Worm (Caenorhabditis elegans) whole organism, midembryonic: ENCODE results near the gene elt-1.

Experiments used
- T22C8.4 ChIP-seq: fragments of 200-800 bp; sonication (Bioruptor generic); IDR thresholded peaks from 2 replicates; pipeline ENCODE4 v1.3.6; 2022; ENCODE audit warnings: missing genetic modification characterization, missing compliant biosample characterization
- cog-1 ChIP-seq: sonication (generic microtip); optimal IDR thresholded peaks from 2 replicates; lab custom pipeline; 2016; ENCODE audit warnings: missing genetic modification characterization, missing compliant biosample characterization
- flt-1 ChIP-seq: fragments of 200-800 bp; sonication (Bioruptor generic); IDR thresholded peaks from 2 replicates; pipeline ENCODE4 v1.3.6; 2022; ENCODE audit warnings: missing genetic modification characterization, missing compliant biosample characterization
- klf-2 ChIP-seq: fragments of 200-800 bp; sonication (Bioruptor generic); conservative IDR thresholded peaks from 2 replicates; pipeline ENCODE4 v1.3.6; 2022; ENCODE audit warnings: missing genetic modification reagents, missing genetic modification characterization, missing compliant biosample characterization
- med-1 ChIP-seq: sonication (generic microtip); optimal IDR thresholded peaks from 2 replicates; lab custom pipeline; 2017; ENCODE audit warnings: missing genetic modification characterization, mild to moderate bottlenecking, missing compliant biosample characterization, antibody characterized with exemption, missing genetic modification reagents; ENCODE audit not compliant: insufficient read depth
- ref-1 ChIP-seq: fragments of 200-800 bp; sonication (Bioruptor generic); conservative IDR thresholded peaks from 2 replicates; pipeline ENCODE4 v1.3.6; 2022; ENCODE audit warnings: missing genetic modification reagents, missing genetic modification characterization, missing compliant biosample characterization
- ztf-23 ChIP-seq: fragments of 200-800 bp; sonication (Bioruptor generic); IDR thresholded peaks from 2 replicates; pipeline ENCODE4 v1.3.6; 2022; ENCODE audit warnings: missing genetic modification reagents, missing genetic modification characterization, missing compliant biosample characterization
- ztf-29 ChIP-seq: fragments of 200-800 bp; sonication (Bioruptor generic); IDR thresholded peaks from 2 replicates; pipeline ENCODE4 v1.3.6; 2022; ENCODE audit warnings: missing genetic modification reagents, missing genetic modification characterization, missing compliant biosample characterization

DNA sequence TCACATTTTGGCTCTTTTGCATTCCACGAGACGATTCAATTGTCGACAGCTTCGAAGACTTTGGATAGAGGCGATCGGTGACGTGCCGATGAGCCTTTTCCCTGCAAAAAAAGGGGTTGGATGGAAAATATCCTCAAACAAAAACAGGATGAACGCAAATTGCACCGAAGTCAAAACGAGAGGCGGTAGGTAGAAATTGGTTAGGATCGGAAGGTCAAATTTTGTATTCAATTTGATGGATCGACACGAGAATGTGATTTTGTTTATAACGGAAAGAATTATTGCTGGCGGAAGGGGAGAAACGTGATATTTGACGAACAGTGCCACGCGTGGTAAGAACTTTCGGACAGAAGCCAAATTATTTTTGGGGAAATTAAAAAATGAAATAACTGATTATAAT, 20.1 kb downstream of the elt-1 start, which contains the start of gene mca-1:
- TF ChIP-seq flt-1 (GFP tag; lab: Robert Waterston, UW), result no peak
- TF ChIP-seq med-1 (GFP tag; lab: Kevin White, UChicago), result no peak
- TF ChIP-seq ztf-23 (GFP tag; lab: Robert Waterston, UW), result no peak
- no peak for TF ChIP-seq ref-1 (GFP tag; lab: Robert Waterston, UW)
- TF ChIP-seq ztf-29 (GFP tag; lab: Robert Waterston, UW), result no peak
- TF ChIP-seq cog-1 (tag; lab: Kevin White, UChicago), result no peak
- TF ChIP-seq klf-2 (GFP tag; lab: Robert Waterston, UW), result no peak
- TF ChIP-seq T22C8.4 (GFP tag; lab: Robert Waterston, UW), result no peak
